Worm (Caenorhabditis elegans): ENCODE results near the gene ipla-5.

ce11 chrIV:8691486-8691885 lies 23.6 kb upstream of the ipla-5 start, which contains the start of the genes hst-1 and ints-6:
- TF ChIP-seq ama-1 (optimal IDR thresholded peaks at IDR 0.05) (no peak), aly-1 (tag; optimal IDR thresholded peaks at IDR 0.05) (no peak), tbx-37 (GFP tag; conservative IDR thresholded peaks at IDR 0.05) (no peak), hmg-4 (GFP tag; optimal IDR thresholded peaks at IDR 0.05) (no peak), flt-1 (GFP tag; IDR thresholded peaks at IDR 0.05) (no peak), sea-1 (GFP tag; conservative IDR thresholded peaks at IDR 0.05) (no peak), ceh-36 (tag; optimal IDR thresholded peaks at IDR 0.05) (no peak), tra-4 (tag; optimal IDR thresholded peaks at IDR 0.05) (no peak), ceh-13 (GFP tag; optimal IDR thresholded peaks at IDR 0.05) (no peak), hnd-1 (tag; optimal IDR thresholded peaks at IDR 0.05) (no peak), B0310.2 (tag; optimal IDR thresholded peaks at IDR 0.05) (no peak)

All from whole organism, early embryonic.